Fruit fly (Drosophila melanogaster): ENCODE data around the gene CG14400.

The CG14400 gene

DNA sequence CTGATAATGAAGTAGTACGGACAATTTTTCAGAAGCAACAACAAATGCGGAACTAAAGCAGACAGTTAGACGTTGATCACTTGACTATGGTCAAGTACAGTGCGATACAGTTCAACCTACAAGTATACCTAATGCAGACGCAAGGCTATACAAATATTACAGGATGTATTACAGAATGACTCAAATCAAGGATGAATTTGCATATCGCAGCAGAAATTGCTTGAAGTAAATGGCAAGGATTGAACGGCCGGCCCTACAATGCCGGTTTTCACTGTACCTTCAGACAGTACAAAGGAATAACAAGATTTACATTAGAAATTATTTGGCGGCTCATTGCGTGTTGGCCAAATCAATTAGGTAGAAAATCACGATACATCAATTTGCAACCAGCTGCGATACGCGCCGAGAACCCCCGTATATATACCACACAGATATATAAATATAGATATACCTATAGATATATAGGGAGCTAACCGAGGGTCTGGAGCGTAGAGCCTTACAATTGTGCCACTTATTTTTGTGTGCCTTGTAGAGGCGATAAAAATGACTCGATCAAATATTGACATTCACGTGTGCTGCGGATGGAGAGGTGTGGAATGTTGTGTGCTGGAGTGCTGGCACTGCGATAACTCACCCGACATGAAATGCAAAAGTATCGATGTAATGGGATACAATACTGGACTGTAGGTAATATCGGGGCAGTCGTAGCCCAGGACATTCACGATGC, 23.8 kb upstream of the CG14400 start:
- TF ChIP-seq EcR (GFP tag; optimal IDR thresholded peaks at IDR 0.05) (no peak), usp (GFP tag; optimal IDR thresholded peaks at IDR 0.05) (no peak), pan (optimal IDR thresholded peaks at IDR 0.05) (no peak), psq (optimal IDR thresholded peaks at IDR 0.05) (no peak), CG8478 (optimal IDR thresholded peaks at IDR 0.05) (no peak), Dll (optimal IDR thresholded peaks at IDR 0.05) (no peak)

DNA sequence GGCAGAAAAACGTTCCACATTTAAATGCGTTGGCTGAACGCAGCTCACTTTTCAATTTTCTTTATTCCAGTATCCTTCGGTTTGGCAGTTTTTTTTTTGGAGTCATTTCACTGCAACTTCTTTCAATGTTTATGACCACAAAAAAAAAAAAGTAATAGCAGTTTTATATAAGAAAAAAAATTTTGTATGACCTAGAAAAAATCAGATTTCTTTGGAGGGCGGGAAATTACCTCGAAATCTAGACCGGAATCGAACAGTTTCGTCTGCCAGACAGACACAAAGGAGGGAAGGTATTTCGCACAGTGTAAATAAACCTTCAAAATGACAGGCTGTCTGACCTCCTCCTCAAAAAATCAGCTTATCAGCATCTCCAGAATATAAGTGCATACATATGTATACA, 22.8 kb upstream of the CG14400 start:
- no peak for TF ChIP-seq EcR (GFP tag; optimal IDR thresholded peaks at IDR 0.05)
- TF ChIP-seq psq (optimal IDR thresholded peaks at IDR 0.05), result no peak
- TF ChIP-seq Dll (optimal IDR thresholded peaks at IDR 0.05), result no peak
- no peak for TF ChIP-seq usp (GFP tag; optimal IDR thresholded peaks at IDR 0.05)
- TF ChIP-seq CG8478 (optimal IDR thresholded peaks at IDR 0.05), result no peak
- no peak for TF ChIP-seq pan (optimal IDR thresholded peaks at IDR 0.05)

DNA sequence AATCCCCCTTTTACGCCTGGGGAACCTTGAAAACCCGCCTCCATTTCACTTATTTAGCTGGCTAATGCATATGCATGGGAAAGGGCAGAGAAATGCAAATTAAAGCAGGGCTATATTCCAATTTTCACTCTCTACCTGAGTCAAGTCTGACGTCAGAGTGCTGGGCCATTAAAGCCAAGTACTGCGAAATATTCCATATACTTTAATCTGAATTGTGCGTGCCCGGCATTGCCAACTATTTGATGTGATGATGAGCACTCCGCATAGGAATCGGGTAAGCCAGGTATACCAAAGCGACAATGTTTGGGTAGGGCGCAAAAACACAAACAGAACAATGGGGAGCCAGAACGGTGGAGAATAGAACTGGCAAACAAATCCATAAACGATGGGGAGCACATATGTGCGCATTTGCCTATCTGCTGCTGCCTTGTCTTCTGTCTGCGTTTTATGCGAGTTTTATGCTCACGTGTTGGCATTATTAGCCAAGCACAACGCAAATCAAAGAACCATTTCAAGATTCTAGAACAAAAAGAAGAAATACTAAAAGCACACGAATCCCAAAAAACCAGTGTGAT, 22.0 kb upstream of the CG14400 start:
- no peak for TF ChIP-seq psq (optimal IDR thresholded peaks at IDR 0.05)
- TF ChIP-seq Dll (optimal IDR thresholded peaks at IDR 0.05), result no peak
- no peak for TF ChIP-seq CG8478 (optimal IDR thresholded peaks at IDR 0.05)
- TF ChIP-seq usp (GFP tag; optimal IDR thresholded peaks at IDR 0.05), result no peak
- TF ChIP-seq pan (optimal IDR thresholded peaks at IDR 0.05), result no peak
- TF ChIP-seq EcR (GFP tag; optimal IDR thresholded peaks at IDR 0.05), result no peak

DNA sequence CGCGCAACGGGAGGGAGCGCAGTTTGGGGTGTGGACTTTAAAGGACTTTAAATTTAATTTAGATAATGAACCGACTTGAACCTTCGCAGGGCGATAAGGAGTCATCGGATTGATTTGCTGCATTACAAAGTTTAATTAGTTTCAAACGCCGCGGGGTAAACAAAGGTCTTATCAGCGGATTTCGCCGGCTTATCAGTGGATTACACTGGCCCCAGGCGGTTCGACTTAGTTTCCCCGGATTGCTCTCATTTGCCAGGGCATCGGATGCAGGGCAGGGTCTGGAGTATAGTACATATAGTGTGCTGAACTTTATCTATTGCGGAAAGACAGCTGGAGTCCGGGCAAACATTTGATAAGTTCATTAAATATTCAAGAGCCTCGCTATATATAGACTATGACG, 20.8 kb upstream of the CG14400 start:
- TF ChIP-seq usp (GFP tag; optimal IDR thresholded peaks at IDR 0.05) (no peak), pan (optimal IDR thresholded peaks at IDR 0.05) (no peak), psq (optimal IDR thresholded peaks at IDR 0.05) (no peak), Dll (optimal IDR thresholded peaks at IDR 0.05) (no peak), EcR (GFP tag; optimal IDR thresholded peaks at IDR 0.05) (no peak), CG8478 (optimal IDR thresholded peaks at IDR 0.05) (no peak)

DNA sequence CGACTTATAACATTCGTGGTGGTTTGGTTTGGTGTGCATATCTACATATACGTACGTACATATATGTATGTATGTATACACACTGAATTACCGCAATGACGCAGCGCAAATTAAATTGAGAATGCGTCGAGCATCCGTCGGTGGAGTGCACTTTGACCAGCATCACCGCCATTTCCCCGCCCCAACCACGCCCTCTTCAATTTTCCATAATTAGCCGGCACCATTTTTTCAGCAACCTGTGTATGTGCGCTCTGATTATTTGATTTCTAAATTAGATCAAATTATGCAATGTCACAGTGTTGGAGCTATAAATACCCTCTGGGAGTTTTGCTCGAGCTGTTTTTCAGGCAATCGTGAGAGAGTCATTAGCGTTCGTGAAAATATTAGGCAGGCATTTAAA, 20.4 kb upstream of the CG14400 start:
- TF ChIP-seq Dll (optimal IDR thresholded peaks at IDR 0.05) (no peak), psq (optimal IDR thresholded peaks at IDR 0.05) (no peak), usp (GFP tag; optimal IDR thresholded peaks at IDR 0.05) (no peak), CG8478 (optimal IDR thresholded peaks at IDR 0.05) (no peak), pan (optimal IDR thresholded peaks at IDR 0.05) (no peak), EcR (GFP tag; optimal IDR thresholded peaks at IDR 0.05) (no peak)

DNA sequence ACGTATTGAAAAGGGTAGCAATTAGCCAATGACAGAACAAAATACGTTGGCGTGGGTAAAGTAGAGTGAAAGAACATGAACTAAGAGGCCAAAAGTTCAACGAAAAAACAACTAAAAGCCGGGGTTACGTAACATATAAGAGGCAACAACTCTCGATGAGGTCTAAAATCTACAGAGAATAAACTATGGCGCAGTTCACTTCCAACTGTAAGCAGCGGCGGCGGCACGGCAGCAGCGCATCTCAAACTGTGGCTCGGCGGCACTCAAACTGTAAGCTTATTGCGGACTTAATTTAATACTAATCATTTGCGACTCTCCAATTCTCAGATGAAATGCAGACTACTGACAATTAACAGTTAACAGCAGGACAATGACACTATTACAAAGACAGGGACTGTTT, 16.8 kb upstream of the CG14400 start:
- TF ChIP-seq EcR (GFP tag; optimal IDR thresholded peaks at IDR 0.05) (no peak), usp (GFP tag; optimal IDR thresholded peaks at IDR 0.05) (no peak), CG8478 (optimal IDR thresholded peaks at IDR 0.05) (no peak), pan (optimal IDR thresholded peaks at IDR 0.05) (no peak), Dll (optimal IDR thresholded peaks at IDR 0.05) (no peak), psq (optimal IDR thresholded peaks at IDR 0.05) (no peak)

DNA sequence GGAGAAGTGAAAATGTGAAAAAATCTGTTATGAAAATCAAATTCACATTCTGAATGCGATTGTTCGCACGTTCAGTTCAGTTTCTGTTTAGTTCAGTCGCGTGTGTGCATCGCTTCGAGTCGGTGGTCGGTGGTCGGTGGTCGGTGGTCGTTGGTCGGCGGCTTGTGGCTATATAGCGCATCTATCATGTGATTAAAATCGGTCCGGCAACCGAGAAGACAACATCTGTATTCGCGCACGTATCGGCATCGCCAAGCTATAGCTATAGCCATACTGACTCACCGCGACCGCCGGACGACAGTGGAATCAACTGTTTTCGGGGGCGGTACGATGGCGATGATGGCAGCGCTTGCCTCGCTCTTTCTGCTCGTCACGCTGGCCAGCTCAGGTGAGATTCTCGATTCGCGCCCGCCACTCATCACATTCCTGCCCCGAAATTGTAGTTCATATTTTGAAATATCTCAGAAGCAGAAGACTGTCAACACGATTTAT, 12.2 kb upstream of the CG14400 start, which contains the start of gene CG14401:
TSS of gene CG14401 (plus strand) at position 51 of the 492 bp plus-strand sequence.
- TF ChIP-seq pan (optimal IDR thresholded peaks at IDR 0.05) (no peak), usp (GFP tag; optimal IDR thresholded peaks at IDR 0.05) (no peak), CG8478 (optimal IDR thresholded peaks at IDR 0.05) (no peak), EcR (GFP tag; optimal IDR thresholded peaks at IDR 0.05) (no peak), psq (optimal IDR thresholded peaks at IDR 0.05) (no peak), Dll (optimal IDR thresholded peaks at IDR 0.05) (no peak)

DNA sequence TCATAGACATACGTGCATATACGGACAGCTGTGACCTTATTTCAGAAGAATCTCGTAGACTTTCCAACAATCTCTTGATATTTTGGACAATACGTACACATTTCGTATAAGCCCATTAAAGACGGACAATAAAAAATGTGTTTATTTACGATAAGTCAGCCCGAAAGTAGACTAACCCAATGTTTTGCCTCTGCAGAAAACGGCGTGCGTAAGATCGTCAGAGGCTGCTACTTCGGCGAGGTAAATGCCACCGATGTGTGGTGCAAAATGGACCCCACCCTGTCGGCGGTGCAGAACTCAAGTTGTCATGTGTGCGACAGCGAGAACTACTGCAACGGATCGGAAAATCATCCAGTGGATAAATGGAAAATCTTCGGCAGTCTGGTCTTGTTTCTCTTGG, 11.2 kb upstream of the CG14400 start:
- no peak for TF ChIP-seq Dll (optimal IDR thresholded peaks at IDR 0.05)
- no peak for TF ChIP-seq CG8478 (optimal IDR thresholded peaks at IDR 0.05)
- no peak for TF ChIP-seq psq (optimal IDR thresholded peaks at IDR 0.05)
- no peak for TF ChIP-seq EcR (GFP tag; optimal IDR thresholded peaks at IDR 0.05)
- no peak for TF ChIP-seq pan (optimal IDR thresholded peaks at IDR 0.05)
- TF ChIP-seq usp (GFP tag; optimal IDR thresholded peaks at IDR 0.05), result no peak

DNA sequence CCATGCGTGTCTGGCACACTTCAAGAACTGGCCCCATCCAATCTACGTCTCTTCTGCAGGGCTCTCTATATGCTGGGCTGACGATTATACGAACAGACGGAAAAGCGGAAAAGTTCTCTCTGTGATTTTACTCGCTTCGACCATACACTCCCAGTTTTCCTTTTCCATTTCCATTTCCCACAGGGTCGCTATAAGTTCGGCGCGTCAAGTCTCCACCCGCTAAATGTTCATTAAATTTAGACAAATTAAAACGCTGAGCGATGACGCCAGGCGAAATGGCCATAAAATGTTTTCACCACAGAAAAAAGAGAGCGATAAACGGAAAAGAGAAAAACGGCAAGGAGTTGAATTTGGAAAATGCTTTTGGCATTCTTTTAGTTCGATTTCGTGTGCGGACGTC, 9.7 kb upstream of the CG14400 start, which contains the start of gene CG31675:
TSS of gene CG31675 (plus strand) at position 375 of the 400 bp plus-strand sequence.
- TF ChIP-seq pan (optimal IDR thresholded peaks at IDR 0.05), result no peak
- TF ChIP-seq Dll (optimal IDR thresholded peaks at IDR 0.05), result no peak
- TF ChIP-seq usp (GFP tag; optimal IDR thresholded peaks at IDR 0.05), result no peak
- no peak for TF ChIP-seq EcR (GFP tag; optimal IDR thresholded peaks at IDR 0.05)

DNA sequence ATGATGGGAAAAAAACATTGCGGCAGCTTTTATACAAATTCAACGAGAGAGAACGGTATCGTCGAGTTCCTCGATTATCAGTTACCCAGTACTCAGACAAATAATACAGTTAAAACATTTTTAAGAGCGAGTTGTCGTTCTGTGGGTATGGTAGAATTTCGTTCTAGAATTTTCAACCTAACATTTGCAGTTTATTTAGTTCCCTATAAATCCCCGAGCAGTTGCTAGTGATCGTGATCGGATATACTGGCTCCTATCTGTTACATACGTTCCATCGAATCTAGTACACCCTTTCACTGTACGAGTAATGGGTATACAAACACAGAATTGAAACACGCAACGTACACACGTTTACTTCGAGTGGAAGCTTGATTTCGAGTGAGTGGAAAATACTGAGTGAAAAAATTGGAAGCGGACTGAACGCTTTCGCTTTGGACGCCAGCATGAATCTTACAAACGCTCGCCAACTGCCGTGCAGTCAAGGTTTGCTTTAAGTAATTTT, 7.1 kb upstream of the CG14400 start, which contains the start of gene CG9338:
TSS of gene CG9338 (plus strand) at position 452 of the 502 bp plus-strand sequence.
- no peak for TF ChIP-seq psq (optimal IDR thresholded peaks at IDR 0.05)
- peak; percentile 98 for TF ChIP-seq pan (optimal IDR thresholded peaks at IDR 0.05)

DNA sequence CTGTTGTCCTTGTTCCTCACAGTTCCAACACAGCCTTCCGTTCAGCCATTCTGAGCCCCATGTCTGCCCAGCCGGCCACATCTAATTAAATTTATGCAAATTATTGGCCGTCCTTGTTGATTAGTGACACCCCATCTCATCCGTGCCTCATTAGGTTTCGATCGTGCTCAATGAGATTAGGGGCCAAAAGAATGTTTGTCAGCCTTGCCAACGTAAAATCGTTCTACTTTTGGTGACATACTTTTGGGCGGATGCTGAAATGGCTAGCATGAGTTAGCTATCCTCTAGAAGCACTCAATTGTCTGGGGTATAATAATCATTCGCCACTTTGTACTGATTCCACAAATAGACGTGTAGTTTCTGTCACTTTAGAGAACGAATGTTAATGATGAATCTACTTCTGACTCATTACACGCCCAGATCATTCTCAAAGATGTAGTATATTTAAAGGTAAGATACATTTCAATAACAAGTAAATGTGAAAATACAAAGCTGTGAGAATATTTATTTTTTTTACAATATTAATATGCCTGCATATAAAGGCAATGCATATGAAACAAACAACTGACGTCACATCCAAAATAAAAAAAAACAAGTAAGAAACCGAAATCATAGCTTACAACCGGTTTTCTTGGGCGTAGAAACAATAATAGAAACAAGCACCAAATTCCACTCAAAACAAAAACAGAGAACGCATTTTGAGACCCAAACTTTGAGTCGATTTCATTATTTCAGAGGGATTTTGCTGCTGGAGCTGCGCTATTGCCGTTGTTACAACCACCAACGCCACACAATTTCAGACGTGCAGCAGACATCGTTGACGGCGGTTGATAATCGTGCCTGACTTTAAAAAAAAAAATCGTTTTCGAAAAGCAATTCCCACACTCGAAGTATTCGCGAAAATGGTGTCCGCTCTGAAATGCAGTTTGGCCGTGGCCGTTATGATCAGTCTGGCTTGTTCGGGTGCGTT, 965 bp upstream of the CG14400 start, which contains the start of gene bero:
TSS of gene bero (plus strand) at position 325 of the 970 bp plus-strand sequence.
- TF ChIP-seq EcR (GFP tag; optimal IDR thresholded peaks at IDR 0.05) (no peak), CG8478 (optimal IDR thresholded peaks at IDR 0.05) (no peak), pan (optimal IDR thresholded peaks at IDR 0.05) (no peak), psq (optimal IDR thresholded peaks at IDR 0.05) (no peak), usp (GFP tag; optimal IDR thresholded peaks at IDR 0.05) (no peak), Dll (optimal IDR thresholded peaks at IDR 0.05) (no peak)

Measured in whole organism.